Fruit fly (Drosophila melanogaster): Measurements from ENCODE around the gene Ldaf1.

Ldaf1 gene

DNA sequence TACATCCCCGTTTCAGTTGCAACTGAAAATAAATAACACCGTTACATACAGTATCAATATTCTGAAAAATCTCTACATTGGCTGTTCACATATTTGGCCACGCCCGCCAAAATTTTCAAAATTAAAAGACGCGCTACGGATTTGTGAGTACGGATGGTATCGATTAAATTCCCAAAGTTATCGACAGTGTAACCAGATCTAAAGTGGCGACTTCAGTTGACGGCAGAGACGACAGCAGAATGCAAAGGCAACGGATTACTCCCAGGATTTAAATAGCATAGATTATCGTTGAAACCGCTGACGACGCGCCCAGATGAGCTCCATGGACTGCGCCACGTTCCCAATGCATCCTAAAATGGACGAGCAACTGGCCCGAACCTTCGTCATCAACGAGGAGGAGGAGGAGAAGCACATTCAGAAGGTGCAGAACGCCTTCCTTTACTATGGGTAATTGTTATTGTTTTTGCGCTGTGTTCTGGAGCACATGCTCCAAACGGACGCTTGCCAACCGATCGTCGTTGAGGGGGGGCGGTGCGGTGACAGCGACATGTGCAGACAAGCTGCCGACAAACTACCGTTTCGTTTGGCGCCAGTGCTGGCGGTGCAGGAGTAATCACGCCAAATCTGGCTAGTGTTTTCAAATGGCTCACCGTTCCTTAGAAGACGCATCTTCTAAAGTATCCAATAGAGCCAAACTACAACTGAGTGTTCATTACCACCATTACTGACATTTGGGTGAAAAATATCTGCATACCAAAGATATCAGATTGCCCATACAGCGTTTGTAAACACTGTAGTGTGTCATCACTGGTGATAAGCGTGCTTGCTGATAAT, 26.0 kb upstream of the Ldaf1 start, which contains the start of gene CG11596:
Gene CG11596, plus strand, starts transcription at position 211 of the 834 bp plus-strand sequence.
- TF ChIP-seq Dll (optimal IDR thresholded peaks at IDR 0.05) (no peak), usp (GFP tag; optimal IDR thresholded peaks at IDR 0.05) (no peak), psq (optimal IDR thresholded peaks at IDR 0.05) (no peak), pan (optimal IDR thresholded peaks at IDR 0.05) (no peak), CG8478 (optimal IDR thresholded peaks at IDR 0.05) (no peak), EcR (GFP tag; optimal IDR thresholded peaks at IDR 0.05) (no peak)

DNA sequence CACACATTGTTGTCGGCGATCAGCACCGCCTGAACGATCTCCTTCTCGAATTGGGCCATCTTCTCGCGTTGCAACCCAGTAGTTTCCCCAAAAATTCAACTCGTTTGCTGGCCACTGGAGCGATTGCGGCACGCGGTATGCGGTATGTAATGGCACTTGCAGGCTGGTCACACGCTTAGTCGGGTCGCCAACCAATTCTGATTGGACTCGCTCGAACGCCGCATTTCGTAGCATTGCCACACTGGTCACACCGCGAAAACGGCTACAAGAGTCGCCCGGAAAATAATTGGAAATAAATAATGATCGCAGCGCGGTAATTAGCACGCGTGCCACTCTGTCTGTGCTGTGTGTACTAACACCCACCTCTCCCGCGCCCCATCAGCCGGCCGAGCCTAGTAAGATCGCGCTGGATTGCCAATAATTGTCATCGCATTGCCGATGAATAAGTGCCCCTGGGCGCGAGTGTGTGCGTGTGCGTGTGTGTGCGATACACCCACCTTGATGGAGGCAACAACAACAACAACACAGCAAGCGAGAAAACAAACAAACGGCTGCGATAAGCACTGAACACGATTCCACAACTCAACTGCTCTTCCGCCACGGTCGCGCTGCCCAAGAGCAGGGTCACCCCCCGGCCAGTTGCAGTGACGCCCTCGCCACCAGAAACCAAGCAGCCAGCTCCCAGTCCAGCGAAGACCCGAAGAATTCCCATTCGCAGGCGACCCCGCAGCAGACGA, 21.2 kb upstream of the Ldaf1 start, which contains the start of the genes eIF2Bepsilon and Ocrl:
Gene eIF2Bepsilon, minus strand, starts transcription at position 110 of the 737 bp plus-strand sequence.
Gene Ocrl, plus strand, starts transcription at position 217 of the 737 bp plus-strand sequence.
- peak; percentile 26 for TF ChIP-seq Dll (optimal IDR thresholded peaks at IDR 0.05)
- TF ChIP-seq usp (GFP tag; optimal IDR thresholded peaks at IDR 0.05): no peak

DNA sequence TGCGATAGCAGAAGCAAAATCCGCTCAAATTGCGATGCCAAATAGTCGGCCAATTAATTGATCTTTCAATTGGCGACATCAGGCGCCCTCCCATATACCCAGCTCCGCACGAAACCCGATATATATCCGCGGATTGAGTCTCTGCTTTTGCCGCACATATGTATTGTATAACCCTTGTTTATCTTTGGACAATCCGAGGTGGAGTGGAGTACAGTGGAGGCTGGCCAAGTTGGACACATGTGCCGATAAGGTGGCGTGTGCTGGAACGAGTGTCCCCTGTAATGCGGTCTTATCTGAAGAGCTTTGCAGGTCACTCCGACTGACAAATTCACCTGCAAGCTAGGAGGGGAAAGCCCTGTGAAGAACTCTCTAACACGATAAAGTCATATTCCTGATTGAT, 7.8 kb upstream of the Ldaf1 start:
- no peak for TF ChIP-seq pan (optimal IDR thresholded peaks at IDR 0.05)
- TF ChIP-seq psq (optimal IDR thresholded peaks at IDR 0.05): no peak

DNA sequence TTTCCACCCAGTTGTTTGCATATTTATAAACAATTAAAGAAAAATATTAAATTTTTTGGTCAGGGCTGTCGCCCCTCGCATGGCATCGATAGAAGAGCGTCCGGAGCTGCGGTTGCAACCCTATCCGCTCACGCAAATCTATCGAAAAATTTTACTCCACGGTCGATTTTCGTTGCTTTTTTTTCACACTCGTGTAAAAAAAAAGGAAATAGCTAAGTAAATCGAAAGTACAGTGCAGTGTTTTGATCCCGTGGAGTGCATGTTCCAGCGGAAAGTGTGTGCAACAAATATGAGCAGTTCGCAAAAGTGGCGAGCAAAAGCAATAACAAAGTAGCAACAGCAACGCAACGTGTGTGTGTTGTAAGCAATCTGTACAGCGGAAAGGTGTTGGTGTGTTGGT, 7.0 kb upstream of the Ldaf1 start, which contains the start of the genes Edem1 and Rbcn-3B:
Gene Edem1, minus strand, starts transcription at position 71 of the 400 bp plus-strand sequence.
Gene Rbcn-3B, plus strand, starts transcription at position 164 of the 400 bp plus-strand sequence.
- TF ChIP-seq EcR (GFP tag; optimal IDR thresholded peaks at IDR 0.05) (no peak), pan (optimal IDR thresholded peaks at IDR 0.05) (no peak), Dll (optimal IDR thresholded peaks at IDR 0.05) (no peak), usp (GFP tag; optimal IDR thresholded peaks at IDR 0.05) (no peak), psq (optimal IDR thresholded peaks at IDR 0.05) (no peak), CG8478 (optimal IDR thresholded peaks at IDR 0.05) (no peak)

DNA sequence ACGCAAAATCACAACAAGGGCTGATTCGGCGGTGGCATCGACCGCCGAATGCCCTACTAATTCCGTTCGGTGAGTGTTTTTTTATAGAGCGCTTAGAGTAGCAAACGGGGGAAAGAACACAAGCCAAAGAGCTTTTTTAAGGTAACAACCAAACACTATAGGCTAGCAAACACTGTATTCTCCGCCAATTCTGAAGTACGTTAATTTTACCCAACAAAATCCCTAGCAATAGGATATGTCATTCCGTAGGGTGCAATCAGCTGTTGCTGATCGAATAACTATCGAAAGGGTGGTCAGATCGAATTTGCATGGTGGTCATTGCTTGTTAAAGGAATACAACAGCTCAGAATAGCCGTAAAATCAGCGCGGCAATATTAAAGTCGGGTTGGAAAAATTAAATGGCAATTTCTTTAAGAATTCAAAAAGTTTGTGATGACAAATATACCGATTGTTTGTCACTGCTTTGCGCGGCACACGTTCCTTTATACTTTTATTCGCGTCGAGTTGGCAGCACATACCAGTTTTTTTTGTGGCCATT, 6.1 kb upstream of the Ldaf1 start, which contains the start of gene mip130:
Gene mip130, plus strand, starts transcription at position 513 of the 538 bp plus-strand sequence.
- TF ChIP-seq usp (GFP tag; optimal IDR thresholded peaks at IDR 0.05) (no peak), Dll (optimal IDR thresholded peaks at IDR 0.05) (no peak), psq (optimal IDR thresholded peaks at IDR 0.05) (no peak), EcR (GFP tag; optimal IDR thresholded peaks at IDR 0.05) (no peak), CG8478 (optimal IDR thresholded peaks at IDR 0.05) (no peak), pan (optimal IDR thresholded peaks at IDR 0.05) (no peak)

DNA sequence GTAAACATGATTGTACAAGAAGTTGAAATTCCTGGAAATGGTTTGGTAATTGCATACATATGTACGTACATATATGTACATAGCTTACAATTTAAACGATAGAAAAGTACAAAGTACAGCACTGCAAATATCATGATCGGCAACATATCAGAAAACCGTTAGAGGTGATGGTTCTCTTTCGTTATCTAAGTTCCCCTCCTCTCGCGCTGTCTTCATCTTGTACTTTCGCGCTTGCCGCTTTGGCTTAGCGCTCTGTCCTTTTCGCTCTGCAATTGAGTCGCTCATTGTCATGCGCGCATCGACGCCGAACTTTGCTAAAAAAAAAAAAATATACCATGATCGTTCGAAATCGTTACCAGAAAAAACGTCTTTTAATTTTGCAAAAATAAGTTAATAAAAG, 2.3 kb upstream of the Ldaf1 start:
- TF ChIP-seq pan (optimal IDR thresholded peaks at IDR 0.05): no peak
- TF ChIP-seq CG8478 (optimal IDR thresholded peaks at IDR 0.05): no peak
- no peak for TF ChIP-seq psq (optimal IDR thresholded peaks at IDR 0.05)
- TF ChIP-seq usp (GFP tag; optimal IDR thresholded peaks at IDR 0.05): no peak
- no peak for TF ChIP-seq EcR (GFP tag; optimal IDR thresholded peaks at IDR 0.05)
- no peak for TF ChIP-seq Dll (optimal IDR thresholded peaks at IDR 0.05)

DNA sequence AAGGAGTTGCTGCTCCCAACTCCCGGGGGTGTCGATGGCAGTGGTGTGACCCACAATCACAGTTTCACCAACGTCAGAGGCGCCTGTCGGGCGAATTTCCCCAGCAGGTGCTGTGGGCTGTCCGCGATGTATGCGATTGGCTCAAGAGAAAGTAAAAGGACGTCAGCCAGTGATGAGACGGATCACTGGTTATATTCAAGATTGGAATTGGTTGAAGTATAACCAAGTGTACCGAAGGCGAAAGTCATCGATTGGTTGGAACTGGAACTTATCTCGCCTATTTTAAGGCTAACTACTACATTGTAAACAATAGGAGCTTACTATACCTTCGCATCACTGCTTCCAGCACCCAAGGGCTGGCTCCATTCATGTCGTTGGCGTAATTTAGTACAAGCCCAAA, 1.4 kb upstream of the Ldaf1 start, which contains the start of gene CG32801:
Gene CG32801, minus strand, starts transcription at position 101 of the 400 bp plus-strand sequence.
- TF ChIP-seq pan (optimal IDR thresholded peaks at IDR 0.05) (no peak), CG8478 (optimal IDR thresholded peaks at IDR 0.05) (no peak), usp (GFP tag; optimal IDR thresholded peaks at IDR 0.05) (no peak), psq (optimal IDR thresholded peaks at IDR 0.05) (no peak), Dll (optimal IDR thresholded peaks at IDR 0.05) (no peak), EcR (GFP tag; optimal IDR thresholded peaks at IDR 0.05) (no peak)

DNA sequence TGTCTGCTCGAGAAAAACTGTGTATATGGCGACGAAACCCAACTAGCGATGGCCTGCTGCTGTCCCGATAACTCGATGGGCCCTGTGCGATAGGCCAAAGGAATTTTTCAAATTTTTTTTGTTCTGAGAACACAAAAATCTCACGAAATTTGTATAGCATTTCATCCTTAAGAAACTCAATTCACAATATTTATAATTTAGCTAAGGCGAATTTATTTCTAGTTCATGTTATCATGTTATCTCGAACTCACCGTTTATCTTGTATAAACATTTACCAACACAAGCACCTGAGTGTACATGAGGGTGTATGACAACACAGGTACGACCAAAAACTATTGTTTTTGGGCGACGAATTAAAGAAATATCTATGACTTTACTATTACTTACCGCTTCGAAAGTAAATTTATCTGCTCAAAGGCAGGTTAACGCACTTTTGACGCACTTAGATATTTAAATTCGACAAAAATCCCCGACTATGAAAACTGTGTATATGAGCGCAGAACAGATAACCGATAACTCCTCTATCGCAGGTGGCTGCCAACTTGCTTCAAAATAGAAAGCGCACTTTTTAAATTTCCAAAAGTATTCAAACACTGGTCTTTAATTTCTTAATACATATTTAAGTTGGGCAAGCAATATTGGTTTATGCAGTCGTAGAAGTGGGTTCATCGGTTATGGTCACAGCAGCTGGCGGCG, 1.4 kb downstream of the Ldaf1 start, which contains the start of gene arm:
Gene arm, minus strand, starts transcription at position 524 of the 696 bp plus-strand sequence.
- TF ChIP-seq CG8478 (optimal IDR thresholded peaks at IDR 0.05) (no peak), pan (optimal IDR thresholded peaks at IDR 0.05) (no peak), usp (GFP tag; optimal IDR thresholded peaks at IDR 0.05) (no peak), Dll (optimal IDR thresholded peaks at IDR 0.05) (no peak), psq (optimal IDR thresholded peaks at IDR 0.05) (no peak)

DNA sequence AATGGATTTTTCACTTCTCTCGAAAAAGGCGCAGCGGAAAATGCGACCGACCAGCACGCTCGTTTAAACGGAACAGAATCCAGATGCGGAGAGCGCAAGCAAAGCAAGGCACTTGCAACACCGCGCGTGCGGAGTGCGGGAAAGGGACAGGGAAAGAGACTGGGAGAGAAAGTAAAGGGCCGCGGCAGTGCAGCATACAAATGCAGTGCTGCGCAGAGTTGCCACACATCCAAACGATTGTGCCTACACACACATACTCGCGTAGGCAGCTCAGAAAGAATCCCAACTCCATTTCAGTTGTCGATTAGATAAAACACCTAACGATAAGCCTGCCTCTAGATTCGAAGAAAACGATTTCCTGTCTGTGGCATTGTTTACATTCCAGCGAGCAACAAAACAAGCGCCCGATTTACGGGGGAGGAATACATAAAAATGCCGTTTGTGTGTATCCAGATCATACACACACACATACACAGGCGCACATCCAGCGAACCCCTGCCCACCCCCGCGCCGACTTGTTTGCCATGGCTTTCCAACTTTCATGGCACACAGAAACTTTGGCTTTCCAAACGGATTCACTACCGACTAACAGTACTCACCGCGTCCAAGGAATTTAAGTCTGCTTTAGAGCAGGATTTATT, 2.1 kb downstream of the Ldaf1 start:
- TF ChIP-seq psq (optimal IDR thresholded peaks at IDR 0.05): no peak
- no peak for TF ChIP-seq CG8478 (optimal IDR thresholded peaks at IDR 0.05)
- TF ChIP-seq pan (optimal IDR thresholded peaks at IDR 0.05): no peak
- no peak for TF ChIP-seq EcR (GFP tag; optimal IDR thresholded peaks at IDR 0.05)
- TF ChIP-seq Dll (optimal IDR thresholded peaks at IDR 0.05): peak; percentile 34
- TF ChIP-seq usp (GFP tag; optimal IDR thresholded peaks at IDR 0.05): no peak

DNA sequence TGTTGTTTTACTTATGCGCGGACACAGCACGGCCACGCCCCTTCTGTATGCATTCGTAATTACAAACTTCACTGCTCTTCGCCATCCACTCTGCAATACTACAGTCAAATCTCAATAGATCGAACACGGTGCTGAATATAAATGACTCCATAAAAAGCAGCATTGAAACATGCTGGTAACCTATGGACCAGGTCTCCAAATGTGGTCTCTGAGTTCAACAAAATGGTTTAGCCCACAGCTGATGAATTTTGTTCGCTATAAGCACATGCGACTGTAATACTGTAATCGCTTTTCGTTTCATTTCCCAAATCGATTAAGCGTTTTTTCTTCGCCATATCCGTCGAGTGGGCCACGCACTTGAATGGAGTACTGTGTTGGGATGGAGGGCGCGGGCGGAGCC, 4.3 kb downstream of the Ldaf1 start:
- TF ChIP-seq Dll (optimal IDR thresholded peaks at IDR 0.05) (no peak), usp (GFP tag; optimal IDR thresholded peaks at IDR 0.05) (no peak), psq (optimal IDR thresholded peaks at IDR 0.05) (no peak), pan (optimal IDR thresholded peaks at IDR 0.05) (no peak), CG8478 (optimal IDR thresholded peaks at IDR 0.05) (no peak), EcR (GFP tag; optimal IDR thresholded peaks at IDR 0.05) (no peak)

DNA sequence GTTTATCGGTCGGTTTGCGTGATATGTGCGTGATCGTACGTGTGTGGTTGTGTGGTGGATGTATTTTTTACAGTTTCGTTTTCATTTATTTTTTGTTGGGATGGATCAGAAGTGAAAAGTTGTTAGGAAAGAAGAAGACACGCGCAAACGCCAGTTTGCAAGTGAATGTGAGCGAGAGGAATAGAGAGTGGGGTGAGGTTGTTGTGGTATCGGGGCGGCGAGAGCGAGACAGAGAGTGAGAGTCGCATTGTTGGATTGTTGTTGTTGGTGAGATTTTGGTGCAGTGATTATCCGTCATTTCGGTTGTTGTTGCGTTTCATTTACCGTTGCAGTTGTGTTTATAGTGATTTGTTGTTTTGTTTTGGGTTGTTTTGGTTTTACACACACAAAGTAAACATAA, 8.2 kb downstream of the Ldaf1 start:
- TF ChIP-seq EcR (GFP tag; optimal IDR thresholded peaks at IDR 0.05) (no peak), Dll (optimal IDR thresholded peaks at IDR 0.05) (no peak), psq (optimal IDR thresholded peaks at IDR 0.05) (no peak), pan (optimal IDR thresholded peaks at IDR 0.05) (no peak), usp (GFP tag; optimal IDR thresholded peaks at IDR 0.05) (no peak), CG8478 (optimal IDR thresholded peaks at IDR 0.05) (no peak)
